Fruit fly (Drosophila melanogaster) whole organism, pupa: ENCODE measurements around the gene LManIV.
A peak's percentile ranks its signal among the peaks of the same experiment; 100 is the strongest.

ENCODE experiments used
- Ets98B ChIP-seq: fragments of 200-800 bp; sonication (Bioruptor generic); IDR thresholded peaks from 2 replicates; pipeline ENCODE4 v1.3.6; 2022; ENCODE audit warnings: missing biosample characterization, missing genetic modification characterization
- Pif1B ChIP-seq: fragments of 200-800 bp; sonication (Bioruptor generic); optimal IDR thresholded peaks from 3 replicates; lab custom pipeline; 2016; ENCODE audit warnings: missing biosample characterization, missing genetic modification characterization

- TF ChIP-seq Ets98B (GFP tag; lab: Robert Waterston, UW): peak; percentile 34; the same call in 1 of the 2 replicates
- TF ChIP-seq Pif1B (GFP tag; lab: Kevin White, UChicago): no peak
Observed at dm6 chr2L:8738253-8738665, 33.9 kb downstream of the LManIV start.
